Worm (Caenorhabditis elegans) whole organism, midembryonic: ENCODE data around the gene znf-622.

ENCODE experiments used
- T22C8.4 ChIP-seq: fragments of 200-800 bp; sonication (Bioruptor generic); IDR thresholded peaks from 2 replicates; pipeline ENCODE4 v1.3.6; 2022; ENCODE audit warnings: missing genetic modification characterization, missing compliant biosample characterization
- cog-1 ChIP-seq: sonication (generic microtip); optimal IDR thresholded peaks from 2 replicates; lab custom pipeline; 2016; ENCODE audit warnings: missing genetic modification characterization, missing compliant biosample characterization
- flt-1 ChIP-seq: fragments of 200-800 bp; sonication (Bioruptor generic); IDR thresholded peaks from 2 replicates; pipeline ENCODE4 v1.3.6; 2022; ENCODE audit warnings: missing genetic modification characterization, missing compliant biosample characterization
- klf-2 ChIP-seq: fragments of 200-800 bp; sonication (Bioruptor generic); conservative IDR thresholded peaks from 2 replicates; pipeline ENCODE4 v1.3.6; 2022; ENCODE audit warnings: missing genetic modification reagents, missing genetic modification characterization, missing compliant biosample characterization
- med-1 ChIP-seq: sonication (generic microtip); optimal IDR thresholded peaks from 2 replicates; lab custom pipeline; 2017; ENCODE audit warnings: missing genetic modification characterization, mild to moderate bottlenecking, missing compliant biosample characterization, antibody characterized with exemption, missing genetic modification reagents; ENCODE audit not compliant: insufficient read depth
- ref-1 ChIP-seq: fragments of 200-800 bp; sonication (Bioruptor generic); conservative IDR thresholded peaks from 2 replicates; pipeline ENCODE4 v1.3.6; 2022; ENCODE audit warnings: missing genetic modification reagents, missing genetic modification characterization, missing compliant biosample characterization
- tab-1 ChIP-seq: fragments of 200-800 bp; sonication (Bioruptor generic); IDR thresholded peaks from 2 replicates; pipeline ENCODE4 v1.3.6; 2022; ENCODE audit warnings: missing genetic modification characterization, missing compliant biosample characterization
- ztf-23 ChIP-seq: fragments of 200-800 bp; sonication (Bioruptor generic); IDR thresholded peaks from 2 replicates; pipeline ENCODE4 v1.3.6; 2022; ENCODE audit warnings: missing genetic modification reagents, missing genetic modification characterization, missing compliant biosample characterization
- ztf-29 ChIP-seq: fragments of 200-800 bp; sonication (Bioruptor generic); IDR thresholded peaks from 2 replicates; pipeline ENCODE4 v1.3.6; 2022; ENCODE audit warnings: missing genetic modification reagents, missing genetic modification characterization, missing compliant biosample characterization

znf-622 gene

DNA sequence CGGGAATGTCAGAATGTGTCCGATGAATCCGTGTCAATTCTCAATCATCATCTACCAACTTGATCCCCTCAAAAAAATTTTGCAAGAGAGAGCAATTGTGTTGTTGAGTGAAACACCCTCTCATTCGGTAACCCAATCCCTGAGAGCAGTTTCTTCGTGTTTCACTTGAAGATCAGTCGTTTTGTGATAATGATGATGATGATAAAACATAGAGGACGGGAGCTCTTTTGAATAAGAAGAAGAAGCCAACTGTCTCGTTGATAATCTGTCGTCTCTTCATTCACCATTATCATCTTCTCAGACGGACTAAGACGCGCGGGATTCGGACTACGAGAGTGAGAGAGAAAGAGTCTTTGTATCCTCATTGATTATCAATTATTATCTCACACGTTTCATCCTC, 23.7 kb downstream of the znf-622 start:
- TF ChIP-seq cog-1 (tag; lab: Kevin White, UChicago) (no peak), ref-1 (GFP tag; lab: Robert Waterston, UW) (no peak), ztf-23 (GFP tag; lab: Robert Waterston, UW) (no peak), flt-1 (GFP tag; lab: Robert Waterston, UW) (no peak), tab-1 (GFP tag; lab: Robert Waterston, UW) (no peak), med-1 (no peak), ztf-29 (no peak), T22C8.4 (GFP tag; lab: Robert Waterston, UW) (no peak), klf-2 (GFP tag; lab: Robert Waterston, UW) (no peak)

DNA sequence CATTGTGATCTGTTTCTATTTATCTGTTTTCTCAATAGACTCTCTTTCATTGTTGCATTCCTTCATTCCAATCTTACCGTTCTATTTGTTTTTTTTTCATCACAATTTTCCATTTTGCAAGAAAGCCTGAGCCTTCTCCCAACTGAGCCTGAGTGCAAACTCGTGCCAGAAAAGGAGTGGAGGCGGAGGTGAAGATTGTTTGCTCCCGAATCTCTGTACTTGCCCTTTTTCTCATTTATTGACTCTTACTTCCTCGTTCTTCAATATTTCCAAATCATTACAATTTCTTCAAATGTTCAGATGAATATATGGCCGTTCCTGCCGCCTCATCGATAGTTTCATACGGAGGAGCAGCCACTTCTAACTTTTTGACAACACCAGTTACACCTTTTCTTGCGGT, 25.4 kb downstream of the znf-622 start, which contains the start of gene let-756:
let-756 (plus strand) TSS at position 301 of the 400 bp plus-strand sequence.
- TF ChIP-seq ref-1 (GFP tag; lab: Robert Waterston, UW), result no peak
- no peak for TF ChIP-seq ztf-23 (GFP tag; lab: Robert Waterston, UW)
- no peak for TF ChIP-seq klf-2 (GFP tag; lab: Robert Waterston, UW)
- no peak for TF ChIP-seq flt-1 (GFP tag; lab: Robert Waterston, UW)
- no peak for TF ChIP-seq med-1

DNA sequence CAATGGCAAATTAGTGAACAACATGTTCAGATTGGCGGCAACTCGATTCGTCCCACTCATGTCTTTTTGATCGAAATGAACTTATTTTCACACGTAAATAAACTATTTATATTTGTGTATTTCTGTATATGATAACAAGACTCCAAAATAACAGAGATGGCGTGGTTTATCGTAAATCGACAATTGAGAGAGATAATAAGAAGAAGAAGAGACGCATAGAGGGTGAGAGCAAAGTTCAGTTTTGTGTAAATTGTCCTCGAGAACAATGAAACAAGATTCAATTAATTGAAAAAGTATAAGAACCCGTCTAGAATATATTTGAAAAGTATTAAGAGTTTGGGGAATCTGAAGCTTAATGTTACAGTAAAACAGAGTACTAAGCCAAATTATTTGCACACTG, 30.0 kb downstream of the znf-622 start:
- TF ChIP-seq med-1 (no peak), ref-1 (GFP tag; lab: Robert Waterston, UW) (no peak), klf-2 (GFP tag; lab: Robert Waterston, UW) (no peak), ztf-23 (GFP tag; lab: Robert Waterston, UW) (no peak), T22C8.4 (GFP tag; lab: Robert Waterston, UW) (no peak)

DNA sequence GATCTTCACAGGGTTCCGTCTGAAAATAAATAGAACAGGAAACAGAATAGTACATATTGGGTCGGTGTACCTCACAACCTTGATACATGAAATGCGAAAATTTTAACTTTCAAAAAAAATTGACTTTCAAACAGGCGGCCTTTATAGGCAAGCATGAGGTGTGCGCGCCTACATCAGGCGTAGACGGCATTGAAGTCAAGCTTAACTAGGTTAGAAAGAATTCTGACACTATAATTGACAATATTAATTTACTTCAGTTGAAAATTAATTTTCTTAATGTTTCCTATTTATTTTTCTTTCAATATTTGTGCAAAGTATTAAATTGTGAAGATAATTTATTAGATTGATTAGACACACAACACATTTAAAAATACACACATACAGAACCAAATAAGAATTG, 30.5 kb downstream of the znf-622 start, which contains the start of gene C05D11.5:
C05D11.5 (minus strand) TSS at position 101 of the 400 bp plus-strand sequence.
- no peak for TF ChIP-seq cog-1 (tag; lab: Kevin White, UChicago)
- no peak for TF ChIP-seq ref-1 (GFP tag; lab: Robert Waterston, UW)
- TF ChIP-seq T22C8.4 (GFP tag; lab: Robert Waterston, UW), result no peak
- TF ChIP-seq tab-1 (GFP tag; lab: Robert Waterston, UW), result no peak
- no peak for TF ChIP-seq ztf-23 (GFP tag; lab: Robert Waterston, UW)
- no peak for TF ChIP-seq ztf-29
- no peak for TF ChIP-seq klf-2 (GFP tag; lab: Robert Waterston, UW)
- TF ChIP-seq flt-1 (GFP tag; lab: Robert Waterston, UW), result no peak

DNA sequence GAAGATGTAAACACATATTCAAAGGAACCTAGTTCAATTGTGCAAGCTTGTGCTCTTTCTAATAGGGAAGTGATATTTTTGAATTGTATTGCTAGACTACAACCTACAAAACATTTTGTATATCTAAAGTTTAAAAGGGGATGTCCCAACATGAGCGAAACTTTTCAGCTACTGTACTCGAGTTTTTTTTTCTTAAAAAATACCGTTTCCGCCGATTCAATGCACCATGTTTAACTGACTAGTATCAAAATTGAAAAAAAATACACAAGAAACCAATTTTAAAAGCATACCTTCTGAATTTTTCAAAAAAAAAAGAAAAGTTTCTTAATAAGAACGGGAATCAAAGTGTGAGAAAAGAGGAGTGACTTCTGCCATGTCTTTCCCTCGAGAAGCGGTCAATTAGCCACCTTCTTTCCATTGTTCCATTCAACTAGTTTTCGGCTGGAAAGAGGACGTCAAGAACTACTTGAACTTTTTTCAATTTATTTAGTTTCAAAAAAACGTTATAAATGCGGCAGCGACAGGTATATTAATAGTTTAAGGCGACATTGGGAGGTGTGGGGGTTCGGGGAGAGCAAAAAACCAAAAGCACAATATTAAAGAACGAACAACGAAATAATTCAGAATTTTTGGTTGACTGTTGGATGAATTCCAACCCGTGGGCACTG, 34.0 kb downstream of the znf-622 start, which contains the start of gene nas-4:
nas-4 (minus strand) TSS at position 351 of the 668 bp plus-strand sequence.
- no peak for TF ChIP-seq klf-2 (GFP tag; lab: Robert Waterston, UW)
- TF ChIP-seq ztf-29, result no peak
- no peak for TF ChIP-seq ref-1 (GFP tag; lab: Robert Waterston, UW)
- TF ChIP-seq med-1, result no peak
- TF ChIP-seq flt-1 (GFP tag; lab: Robert Waterston, UW), result no peak
- TF ChIP-seq T22C8.4 (GFP tag; lab: Robert Waterston, UW), result no peak
- no peak for TF ChIP-seq tab-1 (GFP tag; lab: Robert Waterston, UW)
- no peak for TF ChIP-seq cog-1 (tag; lab: Kevin White, UChicago)
- TF ChIP-seq ztf-23 (GFP tag; lab: Robert Waterston, UW), result no peak

DNA sequence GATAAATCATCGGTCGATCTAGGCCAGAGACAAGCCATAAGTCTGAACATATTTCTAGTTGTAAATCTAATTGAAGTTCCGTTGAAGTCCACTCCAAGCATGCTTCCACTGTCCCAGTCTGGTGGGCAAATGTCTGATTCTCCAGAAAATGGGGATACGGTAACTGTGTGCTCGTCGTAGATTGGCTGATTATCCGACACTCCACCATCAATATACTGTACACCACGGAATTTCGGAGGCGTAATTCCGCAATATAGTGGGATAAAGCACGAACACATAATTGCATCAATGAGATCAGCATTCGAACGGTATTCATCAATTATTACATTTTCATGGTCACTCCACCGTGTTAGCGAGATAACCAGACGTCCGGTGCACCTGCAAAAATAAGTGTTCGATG, 36.8 kb downstream of the znf-622 start:
- TF ChIP-seq flt-1 (GFP tag; lab: Robert Waterston, UW) (no peak), T22C8.4 (GFP tag; lab: Robert Waterston, UW) (no peak), ztf-23 (GFP tag; lab: Robert Waterston, UW) (no peak), cog-1 (tag; lab: Kevin White, UChicago) (no peak), med-1 (no peak)

DNA sequence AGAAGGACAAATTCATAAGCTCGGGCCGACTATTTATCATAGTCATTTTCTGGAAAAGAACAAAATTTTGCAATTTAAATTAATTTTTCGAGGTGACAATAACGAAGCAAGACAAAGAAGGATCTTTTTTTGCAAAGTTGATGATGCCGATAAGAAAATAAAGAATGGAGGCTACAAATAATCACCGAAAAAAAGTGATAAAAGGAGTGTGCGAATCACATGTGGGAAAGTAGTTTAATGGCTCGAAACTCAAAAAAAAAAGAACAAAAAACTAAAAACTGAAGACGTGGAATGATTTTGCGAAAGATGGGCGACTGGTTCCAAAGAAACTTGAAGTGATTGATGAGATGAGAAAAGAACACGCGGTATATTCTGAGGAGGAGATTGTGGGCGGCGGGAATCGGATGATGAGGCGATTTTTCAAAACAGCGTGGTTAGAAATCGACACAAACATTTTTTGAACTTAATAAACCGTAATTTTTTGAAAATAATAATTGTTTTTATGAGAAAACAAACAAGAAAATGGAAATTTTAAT, 38.0 kb downstream of the znf-622 start, which contains the start of gene atgl-1:
atgl-1 (minus strand) TSS at position 51 of the 536 bp plus-strand sequence.
- no peak for TF ChIP-seq ztf-23 (GFP tag; lab: Robert Waterston, UW)
- no peak for TF ChIP-seq cog-1 (tag; lab: Kevin White, UChicago)
- no peak for TF ChIP-seq flt-1 (GFP tag; lab: Robert Waterston, UW)
- no peak for TF ChIP-seq ref-1 (GFP tag; lab: Robert Waterston, UW)
- no peak for TF ChIP-seq T22C8.4 (GFP tag; lab: Robert Waterston, UW)
- no peak for TF ChIP-seq tab-1 (GFP tag; lab: Robert Waterston, UW)
- TF ChIP-seq klf-2 (GFP tag; lab: Robert Waterston, UW), result no peak
- no peak for TF ChIP-seq med-1
- no peak for TF ChIP-seq ztf-29

DNA sequence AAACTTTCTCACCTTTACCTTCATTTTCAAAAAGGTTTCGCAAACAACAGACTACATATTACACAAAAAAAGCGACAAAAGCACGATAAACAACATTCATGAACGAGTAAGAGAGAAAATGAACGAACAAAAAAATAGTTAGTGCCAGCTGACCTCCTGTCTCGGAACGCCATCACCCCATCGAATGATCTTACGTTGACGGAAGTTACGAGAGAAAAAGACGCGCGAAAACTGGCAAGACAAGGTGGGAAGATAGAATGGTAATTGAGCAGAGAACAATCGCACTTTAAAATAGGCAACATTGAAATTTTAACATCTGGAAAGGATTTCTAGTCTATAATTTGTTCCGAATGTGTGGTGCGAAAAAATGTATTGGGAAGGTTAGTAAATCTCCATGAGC, 38.8 kb downstream of the znf-622 start:
- TF ChIP-seq tab-1 (GFP tag; lab: Robert Waterston, UW) (no peak), ztf-23 (GFP tag; lab: Robert Waterston, UW) (no peak), ztf-29 (no peak), med-1 (no peak), cog-1 (tag; lab: Kevin White, UChicago) (no peak), flt-1 (GFP tag; lab: Robert Waterston, UW) (no peak), T22C8.4 (GFP tag; lab: Robert Waterston, UW) (no peak), ref-1 (GFP tag; lab: Robert Waterston, UW) (no peak), klf-2 (GFP tag; lab: Robert Waterston, UW) (no peak)

DNA sequence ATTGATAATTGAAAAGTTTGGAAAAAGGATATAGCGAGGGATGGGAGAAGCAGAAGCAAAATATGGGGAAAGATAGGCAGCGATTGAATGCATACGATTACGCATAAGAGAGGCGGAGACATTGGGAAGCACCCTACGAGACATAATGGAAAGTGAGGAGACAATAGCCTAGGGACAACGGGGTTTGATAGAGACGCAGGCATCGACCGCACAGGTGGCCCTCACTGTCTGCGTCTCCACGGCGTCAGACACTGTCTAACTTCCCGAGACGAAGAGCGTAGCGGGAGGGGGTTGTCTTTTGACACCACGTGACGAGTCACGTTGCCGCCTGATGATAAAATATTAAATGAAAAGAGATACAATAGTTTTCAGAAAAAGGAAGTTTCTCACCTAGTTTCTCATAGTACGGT, 39.6 kb downstream of the znf-622 start:
- no peak for TF ChIP-seq T22C8.4 (GFP tag; lab: Robert Waterston, UW)
- TF ChIP-seq cog-1 (tag; lab: Kevin White, UChicago), result peak; percentile 33
- TF ChIP-seq tab-1 (GFP tag; lab: Robert Waterston, UW), result no peak
- TF ChIP-seq ztf-29, result peak; percentile 39; the same call in 1 of the 2 replicates
- TF ChIP-seq flt-1 (GFP tag; lab: Robert Waterston, UW), result 0 out of 2 replicates have a peak, but pooled peaks have one; percentile 8
- TF ChIP-seq klf-2 (GFP tag; lab: Robert Waterston, UW), result no peak
- no peak for TF ChIP-seq ref-1 (GFP tag; lab: Robert Waterston, UW)
